Worm (Caenorhabditis elegans): ENCODE results near the gene fbxa-210.

- TF ChIP-seq him-1 (tag; optimal IDR thresholded peaks at IDR 0.05) (no peak), dao-5 (tag; optimal IDR thresholded peaks at IDR 0.05) (no peak)
Measured at ce11 chrV:18143445-18143844, 18.3 kb downstream of the fbxa-210 start, which contains the start of gene Y37H2A.14.

Data from whole organism, L4/young adult.